Worm (Caenorhabditis elegans) whole organism, L2 larva: ENCODE measurements around the gene C11E4.8.

Experiments
- aly-2 ChIP-seq: fragments of 150-350 bp; optimal IDR thresholded peaks from 2 replicates; lab custom pipeline; 2014; ENCODE audit warnings: missing biosample characterization, missing genetic modification characterization
- lin-13 ChIP-seq: fragments of 150-350 bp; optimal IDR thresholded peaks from 2 replicates; lab custom pipeline; 2014; ENCODE audit warnings: missing biosample characterization, missing genetic modification reagents, missing genetic modification characterization
- nhr-12 ChIP-seq: fragments of 150-350 bp; optimal IDR thresholded peaks from 2 replicates; lab custom pipeline; 2014; ENCODE audit warnings: missing biosample characterization, missing genetic modification characterization
- nhr-25 ChIP-seq: fragments of 150-350 bp; sonication (generic microtip); optimal IDR thresholded peaks from 3 replicates; lab custom pipeline; 2014; ENCODE audit warnings: missing biosample characterization, missing genetic modification characterization
- snpc-4 ChIP-seq: fragments of 150-350 bp; optimal IDR thresholded peaks from 2 replicates; lab custom pipeline; 2014; ENCODE audit warnings: missing biosample characterization, missing genetic modification characterization
- unc-39 ChIP-seq: fragments of 150-350 bp; optimal IDR thresholded peaks from 2 replicates; lab custom pipeline; 2014; ENCODE audit warnings: missing biosample characterization, missing genetic modification characterization

DNA sequence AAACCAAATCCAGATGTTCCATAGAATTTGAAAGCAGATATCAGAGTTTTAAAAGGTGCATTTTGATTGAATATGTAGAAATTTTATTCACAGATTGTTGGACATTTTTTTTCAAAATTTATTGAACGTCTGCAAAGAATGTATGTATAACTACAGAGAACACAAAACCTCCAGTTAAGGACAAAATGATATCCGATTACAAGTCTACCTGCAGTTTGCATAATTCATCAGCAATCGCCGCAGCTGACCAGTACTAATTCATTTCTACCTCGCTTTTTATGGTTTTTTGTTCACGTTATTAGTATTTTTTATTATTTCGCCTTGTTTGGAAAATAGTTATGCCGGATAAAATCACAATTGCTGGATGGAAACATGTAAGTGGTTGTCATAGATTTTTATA lies 31.1 kb upstream of the C11E4.8 start, which contains the start of gene del-8:
- TF ChIP-seq nhr-12 = no peak
- no peak for TF ChIP-seq lin-13 (GFP tag; lab: Kevin White, UChicago)
- no peak for TF ChIP-seq aly-2 (tag; lab: Kevin White, UChicago)
- no peak for TF ChIP-seq unc-39 (tag; lab: Kevin White, UChicago)
- no peak for TF ChIP-seq snpc-4 (tag; lab: Kevin White, UChicago)
- no peak for TF ChIP-seq nhr-25 (tag; lab: Kevin White, UChicago)
